Fruit fly (Drosophila melanogaster) whole organism, prepupa: ENCODE data around the gene ACXD.

ENCODE experiments used
- Blimp-1 ChIP-seq: fragments of 200-800 bp; sonication (Bioruptor generic); optimal IDR thresholded peaks from 3 replicates; lab custom pipeline; 2017; ENCODE audit warnings: missing biosample characterization, missing genetic modification characterization, mild to moderate bottlenecking, moderate library complexity, missing genetic modification reagents
- CG10631 ChIP-seq: fragments of 200-800 bp; sonication (Bioruptor generic); optimal IDR thresholded peaks from 2 replicates; lab custom pipeline; 2016; ENCODE audit warnings: missing biosample characterization, missing genetic modification characterization
- CG10669 ChIP-seq: fragments of 200-800 bp; sonication (Bioruptor generic); optimal IDR thresholded peaks from 3 replicates; lab custom pipeline; 2018; ENCODE audit warnings: missing biosample characterization, mild to moderate bottlenecking, missing genetic modification characterization, moderate library complexity
- CG11294 ChIP-seq: fragments of 200-800 bp; sonication (Bioruptor generic); IDR thresholded peaks from 2 replicates; pipeline ENCODE4 v1.3.6; 2022; ENCODE audit warnings: missing biosample characterization, missing genetic modification characterization
- CG11762 ChIP-seq: fragments of 200-800 bp; sonication (Bioruptor generic); optimal IDR thresholded peaks from 3 replicates; lab custom pipeline; 2016; ENCODE audit warnings: missing biosample characterization, missing genetic modification characterization; ENCODE audit not compliant: insufficient read depth
- CG11902 ChIP-seq: fragments of 200-800 bp; sonication (Bioruptor generic); optimal IDR thresholded peaks from 3 replicates; lab custom pipeline; 2016; ENCODE audit warnings: missing biosample characterization, missing genetic modification characterization
- CG15336 ChIP-seq: fragments of 200-800 bp; sonication (Bioruptor generic); IDR thresholded peaks from 2 replicates; pipeline ENCODE4 v1.3.6; 2022; ENCODE audit warnings: missing biosample characterization, missing genetic modification characterization
- CG16779 ChIP-seq: fragments of 200-800 bp; sonication (Bioruptor generic); optimal IDR thresholded peaks from 3 replicates; lab custom pipeline; 2017; ENCODE audit warnings: missing biosample characterization, mild to moderate bottlenecking, missing genetic modification characterization
- CG31627 ChIP-seq: fragments of 200-800 bp; sonication (Bioruptor generic); optimal IDR thresholded peaks from 3 replicates; lab custom pipeline; 2016; ENCODE audit warnings: missing biosample characterization, missing genetic modification characterization
- CG32006 ChIP-seq: fragments of 200-800 bp; sonication (Bioruptor generic); optimal IDR thresholded peaks from 3 replicates; lab custom pipeline; 2017; ENCODE audit warnings: missing biosample characterization, mild to moderate bottlenecking, missing genetic modification characterization
- CG3919 ChIP-seq: fragments of 200-800 bp; sonication (Bioruptor generic); optimal IDR thresholded peaks from 3 replicates; lab custom pipeline; 2016; ENCODE audit warnings: missing biosample characterization, missing genetic modification characterization
- CG6163 ChIP-seq: fragments of 200-800 bp; sonication (Bioruptor generic); IDR thresholded peaks from 3 replicates; pipeline ENCODE4 v1.3.6; 2022; ENCODE audit warnings: missing biosample characterization, missing genetic modification characterization
- CG6276 ChIP-seq: fragments of 200-800 bp; sonication (Bioruptor generic); optimal IDR thresholded peaks from 2 replicates; lab custom pipeline; 2017; ENCODE audit warnings: missing biosample characterization, mild to moderate bottlenecking, missing genetic modification characterization
- CG6792 ChIP-seq: fragments of 200-800 bp; sonication (Bioruptor generic); optimal IDR thresholded peaks from 3 replicates; lab custom pipeline; 2016; ENCODE audit warnings: missing biosample characterization, missing genetic modification characterization
- CG6808 ChIP-seq: fragments of 200-800 bp; sonication (Bioruptor generic); optimal IDR thresholded peaks from 3 replicates; lab custom pipeline; 2017; ENCODE audit warnings: missing biosample characterization, missing genetic modification characterization, mild to moderate bottlenecking, moderate library complexity, missing genetic modification reagents
- CG6854 ChIP-seq: fragments of 200-800 bp; sonication (Bioruptor generic); optimal IDR thresholded peaks from 2 replicates; lab custom pipeline; 2017; ENCODE audit warnings: missing biosample characterization, mild to moderate bottlenecking, missing genetic modification characterization
- CG8119 ChIP-seq: fragments of 200-800 bp; sonication (Bioruptor generic); IDR thresholded peaks from 3 replicates; pipeline ENCODE4 v1.3.6; 2022; ENCODE audit warnings: missing biosample characterization, missing genetic modification characterization
- CG8319 ChIP-seq: fragments of 200-800 bp; sonication (Bioruptor generic); optimal IDR thresholded peaks from 3 replicates; lab custom pipeline; 2016; ENCODE audit warnings: missing biosample characterization, missing genetic modification characterization
- CG8632 ChIP-seq: fragments of 200-800 bp; sonication (Bioruptor generic); optimal IDR thresholded peaks from 3 replicates; lab custom pipeline; 2016; ENCODE audit warnings: missing biosample characterization, missing genetic modification characterization
- Eip75B ChIP-seq: fragments of 200-800 bp; sonication (Bioruptor generic); optimal IDR thresholded peaks from 3 replicates; lab custom pipeline; 2016; ENCODE audit warnings: missing biosample characterization, missing genetic modification characterization
- Eip78C ChIP-seq: fragments of 200-800 bp; sonication (Bioruptor generic); peaks from one replicate; lab custom pipeline; 2016; ENCODE audit warnings: missing biosample characterization, missing genetic modification characterization
- Ets21C ChIP-seq: fragments of 200-800 bp; sonication (Bioruptor generic); optimal IDR thresholded peaks from 3 replicates; lab custom pipeline; 2016; ENCODE audit warnings: missing biosample characterization, missing genetic modification characterization
- Gug ChIP-seq: fragments of 200-800 bp; sonication (Bioruptor generic); IDR thresholded peaks from 2 replicates; pipeline ENCODE4 v1.3.6; 2022; ENCODE audit warnings: missing biosample characterization, missing genetic modification characterization
- Hr38 ChIP-seq: sonication (Bioruptor generic); optimal IDR thresholded peaks from 2 replicates; lab custom pipeline; 2016; ENCODE audit warnings: missing biosample characterization, missing genetic modification characterization
- Hr4 ChIP-seq: fragments of 200-800 bp; sonication (Bioruptor generic); optimal IDR thresholded peaks from 3 replicates; lab custom pipeline; 2016; ENCODE audit warnings: missing biosample characterization, missing genetic modification characterization
- Lpt ChIP-seq: fragments of 200-800 bp; sonication (Bioruptor generic); optimal IDR thresholded peaks from 3 replicates; lab custom pipeline; 2016; ENCODE audit warnings: missing biosample characterization, missing genetic modification characterization
- Met ChIP-seq: fragments of 200-800 bp; sonication (Bioruptor generic); optimal IDR thresholded peaks from 3 replicates; lab custom pipeline; 2016; ENCODE audit warnings: missing biosample characterization, missing genetic modification characterization
- OdsH ChIP-seq: fragments of 200-800 bp; sonication (Bioruptor generic); optimal IDR thresholded peaks from 3 replicates; lab custom pipeline; 2016; ENCODE audit warnings: missing biosample characterization, missing genetic modification characterization
- Sox14 ChIP-seq: fragments of 200-800 bp; sonication (Bioruptor generic); optimal IDR thresholded peaks from 3 replicates; lab custom pipeline; 2016; ENCODE audit warnings: missing biosample characterization, missing genetic modification characterization
- Sox15 ChIP-seq: fragments of 200-800 bp; sonication (Bioruptor generic); optimal IDR thresholded peaks from 3 replicates; lab custom pipeline; 2016; ENCODE audit warnings: missing biosample characterization, missing genetic modification characterization
- achi ChIP-seq: fragments of 200-800 bp; sonication (Bioruptor generic); optimal IDR thresholded peaks from 3 replicates; lab custom pipeline; 2016; ENCODE audit warnings: missing biosample characterization, missing genetic modification characterization
- acj6 ChIP-seq: fragments of 200-800 bp; sonication (Bioruptor generic); optimal IDR thresholded peaks from 3 replicates; lab custom pipeline; 2016; ENCODE audit warnings: missing biosample characterization, missing genetic modification characterization
- dac ChIP-seq: fragments of 200-800 bp; sonication (Bioruptor generic); optimal IDR thresholded peaks from 2 replicates; lab custom pipeline; 2017; ENCODE audit warnings: missing biosample characterization, mild to moderate bottlenecking, missing genetic modification characterization
- dsx ChIP-seq: fragments of 200-800 bp; optimal IDR thresholded peaks from 3 replicates; lab custom pipeline; 2019; ENCODE audit warnings: missing biosample characterization, mild to moderate bottlenecking, missing genetic modification characterization, moderate library complexity; ENCODE audit not compliant: poor library complexity, severe bottlenecking
- esn ChIP-seq: fragments of 200-800 bp; sonication (Bioruptor generic); optimal IDR thresholded peaks from 2 replicates; lab custom pipeline; 2016; ENCODE audit warnings: missing biosample characterization, mild to moderate bottlenecking, missing genetic modification characterization, moderate library complexity
- fd59A ChIP-seq: fragments of 200-800 bp; sonication (Bioruptor generic); optimal IDR thresholded peaks from 2 replicates; lab custom pipeline; 2017; ENCODE audit warnings: missing biosample characterization, mild to moderate bottlenecking, missing genetic modification characterization, missing genetic modification reagents
- fd85E ChIP-seq: fragments of 200-800 bp; sonication (Bioruptor generic); optimal IDR thresholded peaks from 3 replicates; lab custom pipeline; 2016; ENCODE audit warnings: missing biosample characterization, missing genetic modification characterization
- fkh ChIP-seq: fragments of 200-800 bp; sonication (Bioruptor generic); optimal IDR thresholded peaks from 3 replicates; lab custom pipeline; 2017; ENCODE audit warnings: missing biosample characterization, mild to moderate bottlenecking, missing genetic modification characterization, moderate library complexity
- lz ChIP-seq: fragments of 200-800 bp; sonication (Bioruptor generic); optimal IDR thresholded peaks from 3 replicates; lab custom pipeline; 2016; ENCODE audit warnings: missing biosample characterization, missing genetic modification characterization
- pdm3 ChIP-seq: fragments of 200-800 bp; sonication (Bioruptor generic); optimal IDR thresholded peaks from 3 replicates; lab custom pipeline; 2016; ENCODE audit warnings: missing biosample characterization, missing genetic modification characterization
- salr ChIP-seq, 2 experiments: fragments of 200-800 bp; sonication (Bioruptor generic); optimal IDR thresholded peaks; 3 replicates each; lab custom pipeline; 2016 to 2018; ENCODE audit warnings: missing biosample characterization in 2 of 2, missing genetic modification characterization in 2 of 2, mild to moderate bottlenecking in 1 of 2
- spab ChIP-seq: fragments of 200-800 bp; sonication (Bioruptor generic); optimal IDR thresholded peaks from 2 replicates; lab custom pipeline; 2017; ENCODE audit warnings: missing biosample characterization, mild to moderate bottlenecking, missing genetic modification characterization, missing genetic modification reagents
- topi ChIP-seq: fragments of 200-800 bp; sonication (Bioruptor generic); optimal IDR thresholded peaks from 3 replicates; lab custom pipeline; 2016; ENCODE audit warnings: missing biosample characterization, missing genetic modification characterization
- vri ChIP-seq: fragments of 200-800 bp; sonication (Bioruptor generic); optimal IDR thresholded peaks from 3 replicates; lab custom pipeline; 2016; ENCODE audit warnings: missing biosample characterization, mild to moderate bottlenecking, missing genetic modification characterization

The ACXD gene

dm6 chr3L:2257412-2257862, 20.0 kb downstream of the ACXD start, which contains the start of the genes CG1275 and Elp5 (continued):
- TF ChIP-seq dac (GFP tag; lab: Kevin White, UChicago) (peak; percentile 98), CG31627 (GFP tag; lab: Kevin White, UChicago) (peak; percentile 99), CG11294 (peak; percentile 99), CG15336 (peak; percentile 99), acj6 (GFP tag; lab: Kevin White, UChicago) (peak; percentile 99), achi (GFP tag; lab: Kevin White, UChicago) (peak; percentile 98), CG16779 (tag; lab: Kevin White, UChicago) (peak; percentile 94), Hr4 (GFP tag; lab: Kevin White, UChicago) (peak; percentile 99), Met (GFP tag; lab: Kevin White, UChicago) (peak; percentile 99), Eip75B (GFP tag; lab: Kevin White, UChicago) (peak; percentile 99), salr (GFP tag; optimal IDR thresholded peaks at IDR 0.05; lab: Kevin White, UChicago) (peak; percentile 97 to 98), CG10669 (GFP tag; lab: Kevin White, UChicago) (peak; percentile 98), Eip78C (GFP tag; lab: Kevin White, UChicago) (peak; percentile 100), CG11902 (peak; percentile 96), vri (GFP tag; lab: Kevin White, UChicago) (peak; percentile 97), CG8119 (peak; percentile 99), CG32006 (GFP tag; lab: Kevin White, UChicago) (peak; percentile 99), CG8319 (GFP tag; lab: Kevin White, UChicago) (peak; percentile 98), Hr38 (GFP tag; lab: Kevin White, UChicago) (peak; percentile 88), CG6792 (GFP tag; lab: Kevin White, UChicago) (peak; percentile 98), Sox15 (GFP tag; lab: Kevin White, UChicago) (peak; percentile 98), pdm3 (GFP tag; lab: Kevin White, UChicago) (peak; percentile 99), Gug (peak; percentile 99), CG6163 (peak; percentile 100), CG11762 (GFP tag; lab: Kevin White, UChicago) (peak; percentile 95), CG10631 (GFP tag; lab: Kevin White, UChicago) (peak; percentile 99), fd85E (GFP tag; lab: Kevin White, UChicago) (peak; percentile 85), fkh (GFP tag; lab: Kevin White, UChicago) (peak; percentile 97)

dm6 chr3L:2261282-2261681, 23.9 kb downstream of the ACXD start:
- TF ChIP-seq Gug (no peak), Sox15 (GFP tag; lab: Kevin White, UChicago) (no peak), OdsH (no peak), CG10669 (GFP tag; lab: Kevin White, UChicago) (no peak), esn (no peak), CG15336 (no peak), CG8119 (no peak), CG3919 (no peak), CG6808 (GFP tag; lab: Kevin White, UChicago) (no peak), dsx (no peak), Sox14 (GFP tag; lab: Kevin White, UChicago) (no peak), Hr38 (GFP tag; lab: Kevin White, UChicago) (no peak), fkh (GFP tag; lab: Kevin White, UChicago) (no peak), CG10631 (GFP tag; lab: Kevin White, UChicago) (no peak), CG6854 (GFP tag; lab: Kevin White, UChicago) (no peak), CG6276 (GFP tag; lab: Kevin White, UChicago) (no peak)

dm6 chr3L:2262515-2262944, 25.1 kb downstream of the ACXD start, which contains the start of the genes oxt and CG13807:
oxt (minus strand) TSS chr3L:2262664.
CG13807 (plus strand) TSS chr3L:2262919.
- TF ChIP-seq CG8632 (GFP tag; lab: Kevin White, UChicago), result peak; percentile 81
- peak; percentile 83 for TF ChIP-seq topi
- TF ChIP-seq Eip78C (GFP tag; lab: Kevin White, UChicago), result peak; percentile 96
- peak; percentile 86 for TF ChIP-seq Gug
- peak; percentile 89 for TF ChIP-seq acj6 (GFP tag; lab: Kevin White, UChicago)
- TF ChIP-seq salr (GFP tag; optimal IDR thresholded peaks at IDR 0.05; lab: Kevin White, UChicago), result peak in 1 of 2 experiments; percentile 78
- peak; percentile 79 for TF ChIP-seq dac (GFP tag; lab: Kevin White, UChicago)
- peak; percentile 74 for TF ChIP-seq CG6808 (GFP tag; lab: Kevin White, UChicago)
- TF ChIP-seq Hr38 (GFP tag; lab: Kevin White, UChicago), result no peak
- peak; percentile 87 for TF ChIP-seq esn
- TF ChIP-seq lz (GFP tag; lab: Kevin White, UChicago), result peak; percentile 87
- TF ChIP-seq dsx, result peak; percentile 81
- peak; percentile 77 for TF ChIP-seq CG11902
- no peak for TF ChIP-seq CG6276 (GFP tag; lab: Kevin White, UChicago)
- TF ChIP-seq Sox14 (GFP tag; lab: Kevin White, UChicago), result peak; percentile 85
- TF ChIP-seq vri (GFP tag; lab: Kevin White, UChicago), result no peak
- TF ChIP-seq Blimp-1, result peak; percentile 29
- peak; percentile 76 for TF ChIP-seq fd59A (GFP tag; lab: Kevin White, UChicago)
- peak; percentile 76 for TF ChIP-seq CG10669 (GFP tag; lab: Kevin White, UChicago)
- peak; percentile 85 for TF ChIP-seq Sox15 (GFP tag; lab: Kevin White, UChicago)
- TF ChIP-seq CG11294, result peak; percentile 84
- TF ChIP-seq Lpt (GFP tag; lab: Kevin White, UChicago), result peak; percentile 70
- TF ChIP-seq spab (GFP tag; lab: Kevin White, UChicago), result peak; percentile 59
- TF ChIP-seq Ets21C, result peak; percentile 78
- peak; percentile 88 for TF ChIP-seq CG10631 (GFP tag; lab: Kevin White, UChicago)
